Fruit fly (Drosophila melanogaster): ENCODE measurements around the gene Nf-YC.

The Nf-YC gene

dm6 chrX:6856332-6856995 lies 35.7 kb upstream of the Nf-YC start (continued):
- TF ChIP-seq svp (GFP tag) (peak; percentile 77), CG16779 (tag; optimal IDR thresholded peaks at IDR 0.05) (peak; percentile 21), CG11294 (GFP tag; IDR thresholded peaks at IDR 0.05) (peak; percentile 54), CG6854 (GFP tag; optimal IDR thresholded peaks at IDR 0.05) (no peak), Hr39 (GFP tag; optimal IDR thresholded peaks at IDR 0.05) (peak; percentile 57), CG4318 (GFP tag; optimal IDR thresholded peaks at IDR 0.05) (peak; percentile 49), OdsH (GFP tag; optimal IDR thresholded peaks at IDR 0.05) (peak; percentile 52), CG8119 (GFP tag; IDR thresholded peaks at IDR 0.05) (peak; percentile 79), CG6792 (GFP tag; optimal IDR thresholded peaks at IDR 0.05) (peak; percentile 32)

- peak; percentile 94 for TF ChIP-seq acj6 (GFP tag; optimal IDR thresholded peaks at IDR 0.05)
- peak; percentile 88 for TF ChIP-seq CG10631 (GFP tag; optimal IDR thresholded peaks at IDR 0.05)
- TF ChIP-seq CG32006 (GFP tag; optimal IDR thresholded peaks at IDR 0.05), result peak; percentile 96
- TF ChIP-seq CG34406 (GFP tag; optimal IDR thresholded peaks at IDR 0.05), result peak; percentile 92
- TF ChIP-seq esn (GFP tag; optimal IDR thresholded peaks at IDR 0.05), result peak; percentile 95
- peak; percentile 78 for TF ChIP-seq CG16779 (tag; optimal IDR thresholded peaks at IDR 0.05)
- TF ChIP-seq Hr39 (GFP tag; optimal IDR thresholded peaks at IDR 0.05), result peak; percentile 91
- TF ChIP-seq lz (GFP tag; optimal IDR thresholded peaks at IDR 0.05), result peak; percentile 95
- peak; percentile 92 for TF ChIP-seq Smox (GFP tag; optimal IDR thresholded peaks at IDR 0.05)
- TF ChIP-seq CG6163 (GFP tag; IDR thresholded peaks at IDR 0.05), result peak; percentile 77; the same call in 2 of the 3 replicates
- TF ChIP-seq CG4318 (GFP tag; optimal IDR thresholded peaks at IDR 0.05), result peak; percentile 90
- TF ChIP-seq Ets21C (GFP tag; optimal IDR thresholded peaks at IDR 0.05), result peak; percentile 91
- peak; percentile 87 for TF ChIP-seq fd59A (GFP tag; optimal IDR thresholded peaks at IDR 0.05)
- TF ChIP-seq CG8119 (GFP tag; IDR thresholded peaks at IDR 0.05), result peak; percentile 91
- TF ChIP-seq CG3919 (GFP tag; optimal IDR thresholded peaks at IDR 0.05), result peak; percentile 74
- peak; percentile 95 for TF ChIP-seq pdm3 (GFP tag; optimal IDR thresholded peaks at IDR 0.05)
- no peak for TF ChIP-seq CG6854 (GFP tag; optimal IDR thresholded peaks at IDR 0.05)
- TF ChIP-seq salr (GFP tag; optimal IDR thresholded peaks at IDR 0.05), result peak; percentile 77 to 78
- TF ChIP-seq eg (GFP tag; IDR thresholded peaks at IDR 0.05), result peak; percentile 70
- peak; percentile 87 for TF ChIP-seq achi (GFP tag; optimal IDR thresholded peaks at IDR 0.05)
- peak; percentile 79 for TF ChIP-seq cyc (GFP tag; optimal IDR thresholded peaks at IDR 0.05)
- peak; percentile 92 for TF ChIP-seq Met (GFP tag; optimal IDR thresholded peaks at IDR 0.05)
- TF ChIP-seq CG1621 (tag; optimal IDR thresholded peaks at IDR 0.05), result peak; percentile 73
- TF ChIP-seq CG6808 (GFP tag; optimal IDR thresholded peaks at IDR 0.05), result peak; percentile 69
- TF ChIP-seq ss (GFP tag; optimal IDR thresholded peaks at IDR 0.05), result peak; percentile 81 to 92
- TF ChIP-seq Blimp-1 (GFP tag; optimal IDR thresholded peaks at IDR 0.05), result peak; percentile 18
- TF ChIP-seq CG8319 (GFP tag; optimal IDR thresholded peaks at IDR 0.05), result peak; percentile 63
- TF ChIP-seq net (GFP tag; optimal IDR thresholded peaks at IDR 0.05), result peak; percentile 86
- TF ChIP-seq Ets96B (tag; optimal IDR thresholded peaks at IDR 0.05), result peak; percentile 73
- TF ChIP-seq Eip75B (GFP tag; optimal IDR thresholded peaks at IDR 0.05), result peak; percentile 92
- TF ChIP-seq Sox15 (GFP tag; optimal IDR thresholded peaks at IDR 0.05), result peak; percentile 90
- peak; percentile 77 for TF ChIP-seq vri (GFP tag; optimal IDR thresholded peaks at IDR 0.05)
- TF ChIP-seq CG7368 (GFP tag; optimal IDR thresholded peaks at IDR 0.05), result peak; percentile 41
- TF ChIP-seq CG6276 (GFP tag; optimal IDR thresholded peaks at IDR 0.05), result peak; percentile 72
- peak; percentile 88 for TF ChIP-seq CG15336 (GFP tag; IDR thresholded peaks at IDR 0.05)
- peak; percentile 95 for TF ChIP-seq svp (GFP tag)
- TF ChIP-seq Sox102F (GFP tag; optimal IDR thresholded peaks at IDR 0.05), result peak; percentile 93
- TF ChIP-seq CG11294 (GFP tag; IDR thresholded peaks at IDR 0.05), result peak; percentile 37; the same call in 1 of the 2 replicates
- peak; percentile 66 for TF ChIP-seq CG10669 (GFP tag; optimal IDR thresholded peaks at IDR 0.05)
- peak; percentile 74 for TF ChIP-seq CG11902 (GFP tag; optimal IDR thresholded peaks at IDR 0.05)
- peak; percentile 99 for TF ChIP-seq Eip78C (GFP tag)
- TF ChIP-seq Hr4 (GFP tag; optimal IDR thresholded peaks at IDR 0.05), result peak; percentile 91
- TF ChIP-seq fd85E (GFP tag; optimal IDR thresholded peaks at IDR 0.05), result no peak
- TF ChIP-seq Eip93F (GFP tag; optimal IDR thresholded peaks at IDR 0.05), result peak; percentile 85
These were observed 34.9 kb upstream of the Nf-YC start for dm6 chrX:6855366-6856200.
